Worm (Caenorhabditis elegans): ENCODE measurements around the gene R13H7.2.

- TF ChIP-seq ama-1 (optimal IDR thresholded peaks at IDR 0.05), result no peak
- no peak for TF ChIP-seq hnd-1 (tag; optimal IDR thresholded peaks at IDR 0.05)
- TF ChIP-seq ceh-36 (tag; optimal IDR thresholded peaks at IDR 0.05), result no peak
- TF ChIP-seq scrt-1 (GFP tag; IDR thresholded peaks at IDR 0.05), result no peak
- TF ChIP-seq ets-7 (tag; optimal IDR thresholded peaks at IDR 0.05), result no peak
- no peak for TF ChIP-seq aly-1 (tag; optimal IDR thresholded peaks at IDR 0.05)
- no peak for TF ChIP-seq flt-1 (GFP tag; IDR thresholded peaks at IDR 0.05)
- no peak for TF ChIP-seq B0310.2 (tag; optimal IDR thresholded peaks at IDR 0.05)
- peak; percentile 37 for TF ChIP-seq F13C5.2 (tag; optimal IDR thresholded peaks at IDR 0.05)
Observed at ce11 chrIV:6809756-6810155, 49.4 kb downstream of the R13H7.2 start.

Data from whole organism, early embryonic.